Fruit fly (Drosophila melanogaster) whole organism, embryonic: ENCODE data around the gene Sps2.

Experiments
- BEAF-32 ChIP-seq: fragments of 200-800 bp; sonication (Bioruptor generic); optimal IDR thresholded peaks from 3 replicates; lab custom pipeline; 2017; ENCODE audit warnings: missing biosample characterization, missing genetic modification characterization, mild to moderate bottlenecking, moderate library complexity, missing genetic modification reagents
- CG10267 ChIP-seq: fragments of 200-800 bp; sonication (Bioruptor generic); optimal IDR thresholded peaks from 2 replicates; lab custom pipeline; 2018; ENCODE audit warnings: missing biosample characterization, mild to moderate bottlenecking, missing genetic modification characterization, moderate library complexity
- CG10979 ChIP-seq: fragments of 200-800 bp; sonication (Bioruptor generic); optimal IDR thresholded peaks from 2 replicates; lab custom pipeline; 2018; ENCODE audit warnings: missing biosample characterization, mild to moderate bottlenecking, missing genetic modification characterization, moderate library complexity
- CG12299 ChIP-seq: fragments of 200-800 bp; sonication (Bioruptor generic); optimal IDR thresholded peaks from 2 replicates; lab custom pipeline; 2018; ENCODE audit warnings: missing biosample characterization, mild to moderate bottlenecking, missing genetic modification characterization
- CG12391 ChIP-seq: fragments of 200-800 bp; sonication (Bioruptor generic); optimal IDR thresholded peaks from 3 replicates; lab custom pipeline; 2018; ENCODE audit warnings: missing biosample characterization, mild to moderate bottlenecking, missing genetic modification characterization, moderate library complexity
- CG12659 ChIP-seq: fragments of 200-800 bp; sonication (Bioruptor generic); optimal IDR thresholded peaks from 3 replicates; lab custom pipeline; 2017; ENCODE audit warnings: mild to moderate bottlenecking, missing biosample characterization, missing genetic modification reagents, missing genetic modification characterization
- CG16813 ChIP-seq: fragments of 200-800 bp; sonication (Bioruptor generic); IDR thresholded peaks from 3 replicates; pipeline ENCODE4 v1.3.6; 2022; ENCODE audit warnings: missing biosample characterization, missing genetic modification characterization; ENCODE audit not compliant: partially characterized antibody
- CG17186 ChIP-seq: fragments of 200-800 bp; sonication (Bioruptor generic); optimal IDR thresholded peaks from 3 replicates; lab custom pipeline; 2017; ENCODE audit warnings: missing biosample characterization, missing genetic modification reagents, missing genetic modification characterization
- CG18262 ChIP-seq: fragments of 200-800 bp; optimal IDR thresholded peaks from 3 replicates; lab custom pipeline; 2019; ENCODE audit warnings: missing biosample characterization, mild to moderate bottlenecking, missing genetic modification characterization, moderate library complexity
- CG2120 ChIP-seq: fragments of 200-800 bp; sonication (Bioruptor generic); optimal IDR thresholded peaks from 3 replicates; lab custom pipeline; 2016; ENCODE audit warnings: missing biosample characterization, missing genetic modification characterization
- CG30403 ChIP-seq: fragments of 200-800 bp; sonication (Bioruptor generic); optimal IDR thresholded peaks from 3 replicates; lab custom pipeline; 2016; ENCODE audit warnings: missing biosample characterization, missing genetic modification characterization
- CG7839 ChIP-seq: fragments of 200-800 bp; sonication (Bioruptor generic); optimal IDR thresholded peaks from 3 replicates; lab custom pipeline; 2018; ENCODE audit warnings: missing biosample characterization, mild to moderate bottlenecking, missing genetic modification characterization, moderate library complexity
- CG8359 ChIP-seq: fragments of 200-800 bp; sonication (Bioruptor generic); optimal IDR thresholded peaks from 2 replicates; lab custom pipeline; 2017; ENCODE audit warnings: missing biosample characterization, mild to moderate bottlenecking, missing genetic modification characterization, borderline replicate concordance
- CG8388 ChIP-seq: fragments of 200-800 bp; sonication (Bioruptor generic); optimal IDR thresholded peaks from 2 replicates; lab custom pipeline; 2019; ENCODE audit warnings: missing biosample characterization, mild to moderate bottlenecking, missing genetic modification characterization, moderate library complexity
- CHES-1-like ChIP-seq: fragments of 200-800 bp; sonication (Bioruptor generic); optimal IDR thresholded peaks from 2 replicates; lab custom pipeline; 2016; ENCODE audit warnings: missing biosample characterization, missing genetic modification characterization
- Dek ChIP-seq: fragments of 200-800 bp; sonication (Bioruptor generic); optimal IDR thresholded peaks from 3 replicates; lab custom pipeline; 2019; ENCODE audit warnings: missing biosample characterization, mild to moderate bottlenecking, missing genetic modification characterization, moderate library complexity
- Dll ChIP-seq: fragments of 200-800 bp; sonication (Bioruptor generic); IDR thresholded peaks from 4 replicates; pipeline ENCODE4 v1.3.6; 2022; ENCODE audit warnings: missing biosample characterization, missing genetic modification characterization; ENCODE audit not compliant: partially characterized antibody
- Drgx ChIP-seq: fragments of 200-800 bp; sonication (Bioruptor generic); IDR thresholded peaks from 2 replicates; pipeline ENCODE4 v1.3.6; 2022; ENCODE audit warnings: missing biosample characterization, missing genetic modification characterization
- Ets65A ChIP-seq: fragments of 200-800 bp; sonication (Bioruptor generic); peaks from one replicate; lab custom pipeline; 2016; ENCODE audit warnings: missing biosample characterization, missing genetic modification characterization
- HLH4C ChIP-seq: fragments of 200-800 bp; sonication (Bioruptor generic); IDR thresholded peaks from 3 replicates; pipeline ENCODE4 v1.3.6; 2022; ENCODE audit warnings: missing biosample characterization, missing genetic modification characterization; ENCODE audit not compliant: partially characterized antibody
- Hr51 ChIP-seq, 2 experiments: fragments of 200-800 bp; sonication (Bioruptor generic); optimal IDR thresholded peaks; 2 replicates in 1 of 2; 3 replicates in 1 of 2; lab custom pipeline; 2016 to 2018; ENCODE audit warnings: missing biosample characterization in 2 of 2, missing genetic modification characterization in 2 of 2, mild to moderate bottlenecking in 1 of 2, moderate library complexity in 1 of 2
- MBD-R2 ChIP-seq: fragments of 200-800 bp; sonication (Bioruptor generic); IDR thresholded peaks from 2 replicates; pipeline ENCODE4 v1.3.6; 2022; ENCODE audit warnings: missing biosample characterization, missing genetic modification characterization
- MESR4 ChIP-seq: fragments of 200-800 bp; sonication (Bioruptor generic); optimal IDR thresholded peaks from 2 replicates; lab custom pipeline; 2018; ENCODE audit warnings: missing biosample characterization, mild to moderate bottlenecking, missing genetic modification characterization, moderate library complexity
- Med ChIP-seq: fragments of 200-800 bp; sonication (Bioruptor generic); peaks from one replicate; lab custom pipeline; 2016; ENCODE audit warnings: missing biosample characterization, missing genetic modification characterization, mild to moderate bottlenecking, inconsistent platforms, moderate library complexity
- Nf-YC ChIP-seq: fragments of 200-800 bp; optimal IDR thresholded peaks from 3 replicates; lab custom pipeline; 2019; ENCODE audit warnings: missing biosample characterization, mild to moderate bottlenecking, missing genetic modification characterization, moderate library complexity
- Ravus ChIP-seq: fragments of 200-800 bp; sonication (Bioruptor generic); IDR thresholded peaks from 2 replicates; pipeline ENCODE4 v1.3.6; 2022; ENCODE audit warnings: missing biosample characterization, missing genetic modification characterization
- Sox100B ChIP-seq: fragments of 200-800 bp; sonication (Bioruptor generic); optimal IDR thresholded peaks from 3 replicates; lab custom pipeline; 2018; ENCODE audit warnings: missing biosample characterization, mild to moderate bottlenecking, missing genetic modification characterization
- crp ChIP-seq, 2 experiments: fragments of 200-800 bp; sonication (Bioruptor generic); optimal IDR thresholded peaks; 2 replicates in 1 of 2; 3 replicates in 1 of 2; lab custom pipeline; 2017; ENCODE audit warnings: missing biosample characterization in 2 of 2, missing genetic modification characterization in 2 of 2, mild to moderate bottlenecking in 1 of 2, moderate library complexity in 1 of 2
- da ChIP-seq: fragments of 200-800 bp; sonication (Bioruptor generic); optimal IDR thresholded peaks from 2 replicates; lab custom pipeline; 2016; ENCODE audit warnings: missing biosample characterization, missing genetic modification characterization
- dan ChIP-seq: fragments of 200-800 bp; sonication (Bioruptor generic); IDR thresholded peaks from 2 replicates; pipeline ENCODE4 v1.3.6; 2022; ENCODE audit warnings: missing biosample characterization, missing genetic modification characterization
- dati ChIP-seq: fragments of 200-800 bp; sonication (Bioruptor generic); IDR thresholded peaks from 2 replicates; pipeline ENCODE4 v1.3.6; 2022; ENCODE audit warnings: missing biosample characterization, missing genetic modification characterization
- ewg ChIP-seq: fragments of 200-800 bp; sonication (Bioruptor generic); optimal IDR thresholded peaks from 3 replicates; lab custom pipeline; 2017; ENCODE audit warnings: mild to moderate bottlenecking, missing biosample characterization, missing genetic modification reagents, missing genetic modification characterization
- hbn ChIP-seq: fragments of 200-800 bp; sonication (Bioruptor generic); IDR thresholded peaks from 2 replicates; pipeline ENCODE4 v1.3.6; 2022; ENCODE audit warnings: missing biosample characterization, missing genetic modification characterization; ENCODE audit not compliant: partially characterized antibody
- inv ChIP-seq: fragments of 200-800 bp; sonication (Bioruptor generic); IDR thresholded peaks from 2 replicates; pipeline ENCODE4 v1.3.6; 2022; ENCODE audit warnings: missing biosample characterization, missing genetic modification characterization; ENCODE audit not compliant: partially characterized antibody
- kah ChIP-seq: fragments of 200-800 bp; sonication (Bioruptor generic); optimal IDR thresholded peaks from 2 replicates; lab custom pipeline; 2018; ENCODE audit warnings: missing biosample characterization, mild to moderate bottlenecking, missing genetic modification characterization
- ken ChIP-seq: fragments of 200-800 bp; sonication (Bioruptor generic); IDR thresholded peaks from 3 replicates; pipeline ENCODE4 v1.3.6; 2022; ENCODE audit warnings: missing biosample characterization, missing genetic modification characterization
- kni ChIP-seq: fragments of 200-800 bp; sonication (Bioruptor generic); optimal IDR thresholded peaks from 3 replicates; lab custom pipeline; 2017; ENCODE audit warnings: mild to moderate bottlenecking, missing biosample characterization, missing genetic modification reagents, missing genetic modification characterization
- lilli ChIP-seq: fragments of 200-800 bp; sonication (Bioruptor generic); optimal IDR thresholded peaks from 3 replicates; lab custom pipeline; 2016; ENCODE audit warnings: missing biosample characterization, missing genetic modification characterization
- nom ChIP-seq: fragments of 200-800 bp; sonication (Bioruptor generic); optimal IDR thresholded peaks from 2 replicates; lab custom pipeline; 2017; ENCODE audit warnings: missing biosample characterization, missing genetic modification characterization, mild to moderate bottlenecking, moderate library complexity, missing genetic modification reagents
- pzg ChIP-seq: fragments of 200-800 bp; sonication (Bioruptor generic); optimal IDR thresholded peaks from 3 replicates; lab custom pipeline; 2018; ENCODE audit warnings: missing biosample characterization, mild to moderate bottlenecking, missing genetic modification characterization, moderate library complexity
- sisA ChIP-seq: fragments of 200-800 bp; sonication (Bioruptor generic); IDR thresholded peaks from 2 replicates; pipeline ENCODE4 v1.3.6; 2022; ENCODE audit warnings: missing biosample characterization, missing genetic modification characterization
- sug ChIP-seq: fragments of 200-800 bp; optimal IDR thresholded peaks from 2 replicates; lab custom pipeline; 2019; ENCODE audit warnings: missing biosample characterization, mild to moderate bottlenecking, missing genetic modification characterization, moderate library complexity
- tll ChIP-seq, 2 experiments: fragments of 200-800 bp in 1 of 2; fragments of >200 bp in 1 of 2; sonication (Bioruptor generic) in 1 of 2; optimal IDR thresholded peaks; 2 replicates each; lab custom pipeline; 2017 to 2019; ENCODE audit warnings: missing biosample characterization in 2 of 2, missing genetic modification characterization in 2 of 2, mild to moderate bottlenecking in 1 of 2, moderate library complexity in 1 of 2
- trem ChIP-seq: fragments of 200-800 bp; optimal IDR thresholded peaks from 3 replicates; lab custom pipeline; 2019; ENCODE audit warnings: missing biosample characterization, mild to moderate bottlenecking, missing genetic modification characterization, moderate library complexity
- tup ChIP-seq: fragments of 200-800 bp; sonication (Bioruptor generic); optimal IDR thresholded peaks from 2 replicates; lab custom pipeline; 2016; ENCODE audit warnings: missing biosample characterization, mild to moderate bottlenecking, missing genetic modification characterization, moderate library complexity
- unc-4 ChIP-seq: fragments of 200-800 bp; sonication (Bioruptor generic); IDR thresholded peaks from 2 replicates; pipeline ENCODE4 v1.3.6; 2022; ENCODE audit warnings: missing biosample characterization, missing genetic modification characterization; ENCODE audit not compliant: partially characterized antibody
- vfl ChIP-seq: fragments of 200-800 bp; sonication (Bioruptor generic); optimal IDR thresholded peaks from 2 replicates; lab custom pipeline; 2016; ENCODE audit warnings: missing biosample characterization, missing genetic modification characterization
- zen2 ChIP-seq: fragments of 200-800 bp; sonication (Bioruptor generic); IDR thresholded peaks from 3 replicates; pipeline ENCODE4 v1.3.6; 2022; ENCODE audit warnings: missing biosample characterization, missing genetic modification characterization; ENCODE audit not compliant: partially characterized antibody

Gene Sps2

dm6 chr2L:10341405-10341804 lies 989 bp upstream of the Sps2 start, which contains the start of gene CG31715 (continued):
- TF ChIP-seq CG17186 (GFP tag; lab: Kevin White, UChicago) (no peak), CG8359 (GFP tag; lab: Kevin White, UChicago) (no peak), Sox100B (GFP tag; lab: Kevin White, UChicago) (peak; percentile 18), HLH4C (GFP tag; lab: Robert Waterston, UW) (no peak), Hr51 (GFP tag; optimal IDR thresholded peaks at IDR 0.05; lab: Kevin White, UChicago) (peak in 1 of 2 experiments; percentile 18), tup (GFP tag; lab: Kevin White, UChicago) (no peak), unc-4 (GFP tag; lab: Robert Waterston, UW) (peak; percentile 45; the same call in 1 of the 2 replicates), trem (no peak), MBD-R2 (GFP tag; lab: Robert Waterston, UW) (peak; percentile 66), hbn (GFP tag; lab: Robert Waterston, UW) (peak; percentile 42; the same call in 1 of the 2 replicates), lilli (GFP tag; lab: Kevin White, UChicago) (peak; percentile 24), sisA (no peak), CG2120 (peak; percentile 23), CG12299 (tag; lab: Kevin White, UChicago) (no peak), dan (GFP tag; lab: Robert Waterston, UW) (no peak), zen2 (GFP tag; lab: Robert Waterston, UW) (no peak), CG18262 (peak; percentile 10), CG30403 (GFP tag; lab: Kevin White, UChicago) (peak; percentile 16), inv (GFP tag; lab: Robert Waterston, UW) (peak; percentile 29; the same call in 1 of the 2 replicates), pzg (GFP tag; lab: Kevin White, UChicago) (peak; percentile 42), Ravus (GFP tag; lab: Robert Waterston, UW) (no peak), CHES-1-like (GFP tag; lab: Kevin White, UChicago) (no peak), Drgx (GFP tag; lab: Robert Waterston, UW) (no peak), vfl (no peak), Dll (GFP tag; lab: Robert Waterston, UW) (peak; percentile 64), CG16813 (GFP tag; lab: Robert Waterston, UW) (peak; percentile 47; the same call in 1 of the 3 replicates), ewg (GFP tag; lab: Kevin White, UChicago) (no peak), sug (tag; lab: Kevin White, UChicago) (peak; percentile 15), tll (GFP tag; optimal IDR thresholded peaks at IDR 0.05; lab: Kevin White, UChicago) (no peak), CG10979 (tag; lab: Kevin White, UChicago) (peak; percentile 4), kni (GFP tag; lab: Kevin White, UChicago) (no peak), kah (peak; percentile 59), Nf-YC (peak; percentile 14), Dek (tag; lab: Kevin White, UChicago) (peak; percentile 26), crp (GFP tag; optimal IDR thresholded peaks at IDR 0.05; lab: Kevin White, UChicago) (peak in 1 of 2 experiments; percentile 56), dati (GFP tag; lab: Robert Waterston, UW) (no peak), MESR4 (GFP tag; lab: Kevin White, UChicago) (peak; percentile 25), Ets65A (peak; percentile 51), BEAF-32 (GFP tag; lab: Kevin White, UChicago) (peak; percentile 67), CG7839 (tag; lab: Kevin White, UChicago) (peak; percentile 13), Med (GFP tag; lab: Kevin White, UChicago) (peak; percentile 79), CG12659 (peak; percentile 23), CG10267 (tag; lab: Kevin White, UChicago) (peak; percentile 14), CG12391 (tag; lab: Kevin White, UChicago) (peak; percentile 54), ken (GFP tag; lab: Robert Waterston, UW) (no peak), nom (GFP tag; lab: Kevin White, UChicago) (no peak), CG8388 (GFP tag; lab: Kevin White, UChicago) (peak; percentile 99), da (GFP tag; lab: Kevin White, UChicago) (no peak)
